Fruit fly (Drosophila melanogaster) whole organism, embryonic: ENCODE measurements around the gene CG16984.

Experiments
- Ada2b ChIP-seq: fragments of 200-800 bp; sonication (Bioruptor generic); IDR thresholded peaks from 2 replicates; pipeline ENCODE4 v1.3.6; 2022; ENCODE audit warnings: missing biosample characterization, missing genetic modification characterization
- CG11504 ChIP-seq: fragments of 200-800 bp; sonication (Bioruptor generic); optimal IDR thresholded peaks from 3 replicates; lab custom pipeline; 2019; ENCODE audit warnings: missing biosample characterization, mild to moderate bottlenecking, missing genetic modification characterization, moderate library complexity
- CG14710 ChIP-seq: fragments of 200-800 bp; sonication (Bioruptor generic); optimal IDR thresholded peaks from 3 replicates; lab custom pipeline; 2019; ENCODE audit warnings: missing biosample characterization, mild to moderate bottlenecking, missing genetic modification characterization, moderate library complexity
- CG15011 ChIP-seq: fragments of 200-800 bp; sonication (Bioruptor generic); optimal IDR thresholded peaks from 3 replicates; lab custom pipeline; 2018; ENCODE audit warnings: missing biosample characterization, mild to moderate bottlenecking, missing genetic modification characterization
- CG17912 ChIP-seq: fragments of 200-800 bp; sonication (Bioruptor generic); optimal IDR thresholded peaks from 2 replicates; lab custom pipeline; 2018; ENCODE audit warnings: missing biosample characterization, mild to moderate bottlenecking, missing genetic modification characterization
- CG2875 ChIP-seq: fragments of 200-800 bp; sonication (Bioruptor generic); optimal IDR thresholded peaks from 2 replicates; lab custom pipeline; 2017; ENCODE audit warnings: missing biosample characterization, mild to moderate bottlenecking, missing genetic modification characterization, missing genetic modification reagents
- CG33557 ChIP-seq: fragments of 200-800 bp; sonication (Bioruptor generic); optimal IDR thresholded peaks from 2 replicates; lab custom pipeline; 2019; ENCODE audit warnings: missing biosample characterization, mild to moderate bottlenecking, missing genetic modification characterization, moderate library complexity
- CG3995 ChIP-seq: fragments of 200-800 bp; sonication (Bioruptor generic); optimal IDR thresholded peaks from 3 replicates; lab custom pipeline; 2016; ENCODE audit warnings: missing biosample characterization, missing genetic modification characterization
- CG42726 ChIP-seq: fragments of 200-800 bp; sonication (Bioruptor generic); IDR thresholded peaks from 2 replicates; pipeline ENCODE4 v1.3.6; 2022; ENCODE audit warnings: missing biosample characterization, missing genetic modification characterization; ENCODE audit not compliant: partially characterized antibody
- CG4424 ChIP-seq: fragments of 200-800 bp; sonication (Bioruptor generic); optimal IDR thresholded peaks from 3 replicates; lab custom pipeline; 2016; ENCODE audit warnings: missing biosample characterization, missing genetic modification characterization
- CG4707 ChIP-seq: fragments of 200-800 bp; sonication (Bioruptor generic); optimal IDR thresholded peaks from 2 replicates; lab custom pipeline; 2018; ENCODE audit warnings: missing biosample characterization, mild to moderate bottlenecking, missing genetic modification characterization, moderate library complexity
- CG5245 ChIP-seq: fragments of 200-800 bp; sonication (Bioruptor generic); optimal IDR thresholded peaks from 3 replicates; lab custom pipeline; 2016; ENCODE audit warnings: missing biosample characterization, missing genetic modification characterization
- CG6683 ChIP-seq: fragments of 200-800 bp; sonication (Bioruptor generic); optimal IDR thresholded peaks from 2 replicates; lab custom pipeline; 2017; ENCODE audit warnings: missing biosample characterization, mild to moderate bottlenecking, missing genetic modification characterization, missing genetic modification reagents
- CG6854 ChIP-seq: fragments of 200-800 bp; sonication (Bioruptor generic); optimal IDR thresholded peaks from 3 replicates; lab custom pipeline; 2017; ENCODE audit warnings: missing biosample characterization, mild to moderate bottlenecking, missing genetic modification characterization
- CG7745 ChIP-seq: fragments of 200-800 bp; sonication (Bioruptor generic); optimal IDR thresholded peaks from 2 replicates; lab custom pipeline; 2018; ENCODE audit warnings: missing biosample characterization, mild to moderate bottlenecking, missing genetic modification characterization, moderate library complexity
- CG8478 ChIP-seq: fragments of >200 bp; optimal IDR thresholded peaks from 2 replicates; lab custom pipeline; 2018
- CG9215 ChIP-seq: fragments of 200-800 bp; sonication (Bioruptor generic); IDR thresholded peaks from 2 replicates; pipeline ENCODE4 v1.3.6; 2022; ENCODE audit warnings: missing biosample characterization, missing genetic modification characterization
- Deaf1 ChIP-seq: fragments of 200-800 bp; optimal IDR thresholded peaks from 3 replicates; lab custom pipeline; 2019; ENCODE audit warnings: missing biosample characterization, mild to moderate bottlenecking, missing genetic modification characterization, moderate library complexity
- Fer2 ChIP-seq: fragments of 200-800 bp; sonication (Bioruptor generic); optimal IDR thresholded peaks from 2 replicates; lab custom pipeline; 2018; ENCODE audit warnings: missing biosample characterization, mild to moderate bottlenecking, missing genetic modification characterization, moderate library complexity
- GATAe ChIP-seq: fragments of 200-800 bp; sonication (Bioruptor generic); conservative IDR thresholded peaks from 2 replicates; pipeline ENCODE4 v1.3.6; 2022; ENCODE audit warnings: missing biosample characterization, missing genetic modification characterization
- H2.0 ChIP-seq: fragments of 200-800 bp; sonication (Bioruptor generic); IDR thresholded peaks from 2 replicates; pipeline ENCODE4 v1.3.6; 2022; ENCODE audit warnings: missing biosample characterization, missing genetic modification characterization
- Lim3 ChIP-seq: fragments of 200-800 bp; sonication (Bioruptor generic); IDR thresholded peaks from 2 replicates; pipeline ENCODE4 v1.3.6; 2022; ENCODE audit warnings: missing biosample characterization, missing genetic modification characterization
- Poxn ChIP-seq: fragments of 200-800 bp; sonication (Bioruptor generic); IDR thresholded peaks from 2 replicates; pipeline ENCODE4 v1.3.6; 2022; ENCODE audit warnings: missing biosample characterization, missing genetic modification characterization
- Six4 ChIP-seq: fragments of 200-800 bp; sonication (Bioruptor generic); optimal IDR thresholded peaks from 2 replicates; lab custom pipeline; 2016; ENCODE audit warnings: missing biosample characterization, missing genetic modification characterization
- Sry-β ChIP-seq: fragments of 200-800 bp; sonication (Bioruptor generic); optimal IDR thresholded peaks from 2 replicates; lab custom pipeline; 2018; ENCODE audit warnings: missing biosample characterization, mild to moderate bottlenecking, missing genetic modification characterization, moderate library complexity
- Tbp ChIP-seq: fragments of >200 bp; optimal IDR thresholded peaks from 2 replicates; lab custom pipeline; 2018; ENCODE audit warnings: missing biosample characterization, missing genetic modification characterization
- Vsx1 ChIP-seq: fragments of 200-800 bp; sonication (Bioruptor generic); optimal IDR thresholded peaks from 2 replicates; lab custom pipeline; 2017; ENCODE audit warnings: missing biosample characterization, mild to moderate bottlenecking, missing genetic modification characterization, missing genetic modification reagents
- ab ChIP-seq: fragments of 200-800 bp; sonication (Bioruptor generic); optimal IDR thresholded peaks from 2 replicates; lab custom pipeline; 2016; ENCODE audit warnings: missing biosample characterization, missing genetic modification characterization
- amos ChIP-seq: fragments of 200-800 bp; sonication (Bioruptor generic); IDR thresholded peaks from 2 replicates; pipeline ENCODE4 v1.3.6; 2022; ENCODE audit warnings: missing biosample characterization, missing genetic modification characterization; ENCODE audit not compliant: partially characterized antibody
- ash1 ChIP-seq: fragments of 200-800 bp; sonication (Bioruptor generic); optimal IDR thresholded peaks from 2 replicates; lab custom pipeline; 2018; ENCODE audit warnings: missing biosample characterization, mild to moderate bottlenecking, missing genetic modification characterization
- bcd ChIP-seq: fragments of 200-800 bp; sonication (Bioruptor generic); optimal IDR thresholded peaks from 2 replicates; lab custom pipeline; 2017; ENCODE audit warnings: missing biosample characterization, mild to moderate bottlenecking, missing genetic modification characterization
- cad ChIP-seq: fragments of >200 bp; optimal IDR thresholded peaks from 2 replicates; lab custom pipeline; 2017; ENCODE audit warnings: missing biosample characterization, missing genetic modification characterization
- chinmo ChIP-seq: fragments of 200-800 bp; sonication (Bioruptor generic); IDR thresholded peaks from 4 replicates; pipeline ENCODE4 v1.3.6; 2022; ENCODE audit warnings: missing biosample characterization, missing genetic modification characterization; ENCODE audit not compliant: partially characterized antibody
- chm ChIP-seq: fragments of 200-800 bp; sonication (Bioruptor generic); IDR thresholded peaks from 2 replicates; pipeline ENCODE4 v1.3.6; 2022; ENCODE audit warnings: missing biosample characterization, missing genetic modification characterization
- dm ChIP-seq: fragments of 200-800 bp; sonication (Bioruptor generic); optimal IDR thresholded peaks from 3 replicates; lab custom pipeline; 2016; ENCODE audit warnings: missing biosample characterization, missing genetic modification characterization
- hkb ChIP-seq, 2 experiments: fragments of 200-800 bp in 1 of 2; fragments of >200 bp in 1 of 2; sonication (Bioruptor generic) in 1 of 2; IDR thresholded peaks in 1 of 2; optimal IDR thresholded peaks in 1 of 2; 2 replicates each; pipeline versions ENCODE4 v1.3.6 to Lab custom; 2017 to 2022; ENCODE audit warnings: missing biosample characterization in 1 of 2, missing genetic modification characterization in 1 of 2
- inv ChIP-seq: fragments of 200-800 bp; sonication (Bioruptor generic); IDR thresholded peaks from 2 replicates; pipeline ENCODE4 v1.3.6; 2022; ENCODE audit warnings: missing biosample characterization, missing genetic modification characterization; ENCODE audit not compliant: partially characterized antibody
- kah ChIP-seq: fragments of 200-800 bp; sonication (Bioruptor generic); optimal IDR thresholded peaks from 2 replicates; lab custom pipeline; 2018; ENCODE audit warnings: missing biosample characterization, mild to moderate bottlenecking, missing genetic modification characterization
- kni ChIP-seq: fragments of 200-800 bp; sonication (Bioruptor generic); optimal IDR thresholded peaks from 3 replicates; lab custom pipeline; 2017; ENCODE audit warnings: mild to moderate bottlenecking, missing biosample characterization, missing genetic modification reagents, missing genetic modification characterization
- lola ChIP-seq, 3 experiments: fragments of >200 bp in 2 of 3; fragments of 200-800 bp in 1 of 3; sonication (Bioruptor generic) in 1 of 3; optimal IDR thresholded peaks; 2 replicates each; lab custom pipeline; 2017 to 2019; ENCODE audit warnings: missing biosample characterization in 3 of 3, missing genetic modification characterization in 3 of 3, mild to moderate bottlenecking in 1 of 3, moderate library complexity in 1 of 3
- oc ChIP-seq: fragments of 200-800 bp; sonication (Bioruptor generic); optimal IDR thresholded peaks from 2 replicates; lab custom pipeline; 2018; ENCODE audit warnings: missing biosample characterization, mild to moderate bottlenecking, missing genetic modification characterization, moderate library complexity
- onecut ChIP-seq: fragments of 200-800 bp; sonication (Bioruptor generic); IDR thresholded peaks from 2 replicates; pipeline ENCODE4 v1.3.6; 2022; ENCODE audit warnings: missing biosample characterization, missing genetic modification characterization
- pita ChIP-seq: fragments of 200-800 bp; sonication (Bioruptor generic); optimal IDR thresholded peaks from 2 replicates; lab custom pipeline; 2017; ENCODE audit warnings: missing biosample characterization, mild to moderate bottlenecking, missing genetic modification characterization
- sc ChIP-seq, 3 experiments: fragments of >200 bp in 2 of 3; fragments of 200-800 bp in 1 of 3; sonication (Bioruptor generic) in 1 of 3; optimal IDR thresholded peaks; 2 replicates in 2 of 3; 3 replicates in 1 of 3; lab custom pipeline; 2017; ENCODE audit warnings: mild to moderate bottlenecking in 1 of 3, missing biosample characterization in 1 of 3, missing genetic modification characterization in 1 of 3, missing genetic modification reagents in 1 of 3
- sens-2 ChIP-seq: fragments of 200-800 bp; sonication (Bioruptor generic); IDR thresholded peaks from 2 replicates; pipeline ENCODE4 v1.3.6; 2022; ENCODE audit warnings: missing biosample characterization, missing genetic modification characterization
- sim ChIP-seq: fragments of 200-800 bp; sonication (Bioruptor generic); IDR thresholded peaks from 2 replicates; pipeline ENCODE4 v1.3.6; 2022; ENCODE audit warnings: missing biosample characterization, missing genetic modification characterization
- wdn ChIP-seq: fragments of 200-800 bp; sonication (Bioruptor generic); IDR thresholded peaks from 2 replicates; pipeline ENCODE4 v1.3.6; 2022; ENCODE audit warnings: missing biosample characterization, missing genetic modification characterization
- zf30C ChIP-seq: fragments of 200-800 bp; sonication (Bioruptor generic); optimal IDR thresholded peaks from 3 replicates; lab custom pipeline; 2018; ENCODE audit warnings: missing biosample characterization, mild to moderate bottlenecking, missing genetic modification characterization

The CG16984 gene

DNA sequence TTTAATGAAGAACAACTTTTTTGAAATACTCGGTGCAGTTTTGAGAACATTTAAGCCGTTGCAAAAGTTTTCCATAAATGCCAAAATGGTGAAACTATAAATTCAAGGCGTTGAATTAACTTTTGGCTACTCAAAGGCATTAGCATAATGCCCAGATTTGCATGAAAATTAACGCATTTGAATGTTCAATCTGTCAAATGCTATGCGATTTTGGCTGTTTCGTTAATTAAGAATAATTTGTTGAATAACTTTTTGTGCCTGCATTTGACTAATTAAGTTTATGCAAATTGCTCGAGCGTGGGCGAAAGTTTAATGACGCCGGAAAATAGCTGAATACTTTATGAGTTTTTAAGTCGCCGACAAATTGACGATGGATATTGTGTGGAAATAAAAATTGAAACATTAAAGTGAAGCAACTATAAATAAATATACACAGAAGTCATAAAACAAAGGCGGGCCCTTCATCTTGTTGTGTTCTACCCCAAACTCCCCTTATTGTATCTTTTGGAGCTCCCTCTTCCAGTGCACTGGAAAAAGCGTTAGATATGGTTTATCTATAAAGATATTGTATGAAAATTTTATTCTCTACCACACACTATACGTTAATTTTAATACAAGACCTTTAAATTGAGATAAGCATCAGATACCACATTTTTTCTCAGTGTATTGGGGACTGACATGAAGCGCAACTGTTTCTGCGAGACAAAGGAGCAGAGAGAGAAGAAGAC is 43.3 kb upstream of the CG16984 start (continued):
- TF ChIP-seq H2.0 (GFP tag; lab: Robert Waterston, UW) (peak; percentile 38; the same call in 1 of the 2 replicates), CG3995 (GFP tag; lab: Kevin White, UChicago) (no peak), pita (GFP tag; lab: Kevin White, UChicago) (no peak), Lim3 (GFP tag; lab: Robert Waterston, UW) (no peak), cad (no peak), CG42726 (GFP tag; lab: Robert Waterston, UW) (no peak), CG15011 (GFP tag; lab: Kevin White, UChicago) (peak; percentile 44), CG9215 (GFP tag; lab: Robert Waterston, UW) (no peak), CG6683 (GFP tag; lab: Kevin White, UChicago) (peak; percentile 40), CG6854 (GFP tag; lab: Kevin White, UChicago) (peak; percentile 35), kah (peak; percentile 50), oc (tag; lab: Kevin White, UChicago) (peak; percentile 64), ab (GFP tag; lab: Kevin White, UChicago) (no peak), dm (GFP tag; lab: Kevin White, UChicago) (peak; percentile 49), GATAe (GFP tag; lab: Robert Waterston, UW) (no peak), sim (GFP tag; lab: Robert Waterston, UW) (no peak), inv (GFP tag; lab: Robert Waterston, UW) (no peak), CG4424 (GFP tag; lab: Kevin White, UChicago) (peak; percentile 81), sc (optimal IDR thresholded peaks at IDR 0.05; lab: Kevin White, UChicago) (no peak), sc (GFP tag; optimal IDR thresholded peaks at IDR 0.05; lab: Kevin White, UChicago) (peak; percentile 60), chinmo (GFP tag; lab: Robert Waterston, UW) (peak; percentile 64; the same call in 1 of the 4 replicates), lola (GFP tag; optimal IDR thresholded peaks at IDR 0.05; lab: Kevin White, UChicago) (peak in 1 of 3 experiments; percentile 77), Vsx1 (GFP tag; lab: Kevin White, UChicago) (no peak), Poxn (no peak), Sry-β (GFP tag; lab: Kevin White, UChicago) (peak; percentile 38), CG5245 (peak; percentile 33), sens-2 (GFP tag; lab: Robert Waterston, UW) (peak; percentile 60; the same call in 1 of the 2 replicates), chm (GFP tag; lab: Robert Waterston, UW) (peak; percentile 74), CG33557 (GFP tag; lab: Kevin White, UChicago) (peak; percentile 63), Ada2b (GFP tag; lab: Robert Waterston, UW) (peak; percentile 66), Fer2 (no peak), CG4707 (GFP tag; lab: Kevin White, UChicago) (peak; percentile 69), ash1 (GFP tag; lab: Kevin White, UChicago) (no peak), CG14710 (tag; lab: Kevin White, UChicago) (peak; percentile 73), wdn (GFP tag; lab: Robert Waterston, UW) (peak; percentile 41; the same call in 1 of the 2 replicates), kni (GFP tag; lab: Kevin White, UChicago) (no peak), CG8478 (lab: Kevin White, UChicago) (no peak), CG11504 (tag; lab: Kevin White, UChicago) (peak; percentile 77), CG2875 (GFP tag; lab: Kevin White, UChicago) (peak; percentile 59), amos (GFP tag; lab: Robert Waterston, UW) (no peak), Deaf1 (tag; lab: Kevin White, UChicago) (peak; percentile 30), hkb (optimal IDR thresholded peaks at IDR 0.05; lab: Kevin White, UChicago) (no peak), hkb (GFP tag; IDR thresholded peaks at IDR 0.05; lab: Robert Waterston, UW) (peak; percentile 73), zf30C (peak; percentile 69), Tbp (no peak), onecut (peak; percentile 46; the same call in 1 of the 2 replicates), CG7745 (peak; percentile 43), CG17912 (no peak), Six4 (GFP tag; lab: Kevin White, UChicago) (peak; percentile 58), bcd (GFP tag; lab: Kevin White, UChicago) (peak; percentile 70)
